Fruit fly (Drosophila melanogaster) whole organism, embryonic: ENCODE data around the gene Esyt2.

Experiments used
- Adf1 ChIP-seq: fragments of 200-800 bp; sonication (Bioruptor generic); IDR thresholded peaks from 2 replicates; pipeline ENCODE4 v1.3.6; 2022; ENCODE audit warnings: missing biosample characterization, missing genetic modification characterization
- CG10366 ChIP-seq: fragments of 200-800 bp; sonication (Bioruptor generic); IDR thresholded peaks from 2 replicates; pipeline ENCODE4 v1.3.6; 2022; ENCODE audit warnings: missing biosample characterization, missing genetic modification characterization
- CG13894 ChIP-seq: fragments of 200-800 bp; sonication (Bioruptor generic); optimal IDR thresholded peaks from 3 replicates; lab custom pipeline; 2018; ENCODE audit warnings: missing biosample characterization, mild to moderate bottlenecking, missing genetic modification characterization, moderate library complexity
- CG1647 ChIP-seq: fragments of 200-800 bp; sonication (Bioruptor generic); optimal IDR thresholded peaks from 3 replicates; lab custom pipeline; 2016; ENCODE audit warnings: missing biosample characterization, missing genetic modification characterization
- CG2116 ChIP-seq: fragments of 200-800 bp; sonication (Bioruptor generic); optimal IDR thresholded peaks from 3 replicates; lab custom pipeline; 2018; ENCODE audit warnings: missing biosample characterization, mild to moderate bottlenecking, missing genetic modification characterization
- CG31224 ChIP-seq: fragments of 200-800 bp; sonication (Bioruptor generic); IDR thresholded peaks from 2 replicates; pipeline ENCODE4 v1.3.6; 2022; ENCODE audit warnings: missing biosample characterization, missing genetic modification characterization
- CG32772 ChIP-seq: fragments of 200-800 bp; sonication (Bioruptor generic); IDR thresholded peaks from 2 replicates; pipeline ENCODE4 v1.3.6; 2022; ENCODE audit warnings: missing biosample characterization, missing genetic modification characterization
- CG34376 ChIP-seq: fragments of 200-800 bp; sonication (Bioruptor generic); optimal IDR thresholded peaks from 2 replicates; lab custom pipeline; 2018; ENCODE audit warnings: missing biosample characterization, mild to moderate bottlenecking, missing genetic modification characterization
- CG8478 ChIP-seq: fragments of >200 bp; optimal IDR thresholded peaks from 2 replicates; lab custom pipeline; 2018
- CG8924 ChIP-seq: fragments of 200-800 bp; optimal IDR thresholded peaks from 3 replicates; lab custom pipeline; 2019; ENCODE audit warnings: missing biosample characterization, mild to moderate bottlenecking, missing genetic modification characterization, moderate library complexity
- CG9437 ChIP-seq: fragments of 200-800 bp; sonication (Bioruptor generic); optimal IDR thresholded peaks from 2 replicates; lab custom pipeline; 2018; ENCODE audit warnings: missing biosample characterization, mild to moderate bottlenecking, missing genetic modification characterization
- CTCF ChIP-seq: fragments of 200-800 bp; sonication (Bioruptor generic); optimal IDR thresholded peaks from 2 replicates; lab custom pipeline; 2017; ENCODE audit warnings: missing biosample characterization, mild to moderate bottlenecking, missing genetic modification characterization, moderate library complexity
- D ChIP-seq, 2 experiments: fragments of 200-800 bp in 1 of 2; fragments of >200 bp in 1 of 2; sonication (Bioruptor generic) in 1 of 2; optimal IDR thresholded peaks; 2 replicates in 1 of 2; 3 replicates in 1 of 2; lab custom pipeline; 2017; ENCODE audit warnings: mild to moderate bottlenecking in 1 of 2, missing biosample characterization in 1 of 2, missing genetic modification characterization in 1 of 2, missing genetic modification reagents in 1 of 2
- Deaf1 ChIP-seq: fragments of 200-800 bp; optimal IDR thresholded peaks from 3 replicates; lab custom pipeline; 2019; ENCODE audit warnings: missing biosample characterization, mild to moderate bottlenecking, missing genetic modification characterization, moderate library complexity
- Dp ChIP-seq: fragments of 200-800 bp; sonication (Bioruptor generic); optimal IDR thresholded peaks from 2 replicates; lab custom pipeline; 2018; ENCODE audit warnings: missing biosample characterization, mild to moderate bottlenecking, missing genetic modification characterization, moderate library complexity
- Dref ChIP-seq: fragments of 200-800 bp; sonication (Bioruptor generic); IDR thresholded peaks from 2 replicates; pipeline ENCODE4 v1.3.6; 2022; ENCODE audit warnings: missing biosample characterization, missing genetic modification characterization
- E2f2 ChIP-seq: fragments of 200-800 bp; sonication (Bioruptor generic); IDR thresholded peaks from 2 replicates; pipeline ENCODE4 v1.3.6; 2022; ENCODE audit warnings: missing biosample characterization, missing genetic modification characterization
- Elba2 ChIP-seq: fragments of 200-800 bp; sonication (Bioruptor generic); optimal IDR thresholded peaks from 3 replicates; lab custom pipeline; 2016; ENCODE audit warnings: missing biosample characterization, missing genetic modification characterization
- Ets65A ChIP-seq: fragments of 200-800 bp; sonication (Bioruptor generic); peaks from one replicate; lab custom pipeline; 2016; ENCODE audit warnings: missing biosample characterization, missing genetic modification characterization
- Mrtf ChIP-seq: fragments of 200-800 bp; sonication (Bioruptor generic); IDR thresholded peaks from 3 replicates; pipeline ENCODE4 v1.3.6; 2022; ENCODE audit warnings: missing biosample characterization, missing genetic modification characterization
- NC2α ChIP-seq: fragments of 200-800 bp; sonication (Bioruptor generic); optimal IDR thresholded peaks from 2 replicates; lab custom pipeline; 2016; ENCODE audit warnings: missing biosample characterization, missing genetic modification characterization
- Nf-YB ChIP-seq: fragments of 200-800 bp; sonication (Bioruptor generic); optimal IDR thresholded peaks from 3 replicates; lab custom pipeline; 2019; ENCODE audit warnings: missing biosample characterization, mild to moderate bottlenecking, missing genetic modification characterization, moderate library complexity
- Trl ChIP-seq, 3 experiments: fragments of >200 bp in 2 of 3; fragments of 200-800 bp in 1 of 3; sonication (Bioruptor generic) in 1 of 3; optimal IDR thresholded peaks; 2 replicates in 1 of 3; 3 replicates in 2 of 3; lab custom pipeline; 2016 to 2017; ENCODE audit warnings: missing biosample characterization in 1 of 3, missing genetic modification characterization in 1 of 3
- bbx ChIP-seq: fragments of 200-800 bp; sonication (Bioruptor generic); IDR thresholded peaks from 2 replicates; pipeline ENCODE4 v1.3.6; 2022; ENCODE audit warnings: missing biosample characterization, missing genetic modification characterization; ENCODE audit not compliant: partially characterized antibody
- dan ChIP-seq: fragments of 200-800 bp; sonication (Bioruptor generic); IDR thresholded peaks from 2 replicates; pipeline ENCODE4 v1.3.6; 2022; ENCODE audit warnings: missing biosample characterization, missing genetic modification characterization
- dati ChIP-seq: fragments of 200-800 bp; sonication (Bioruptor generic); IDR thresholded peaks from 2 replicates; pipeline ENCODE4 v1.3.6; 2022; ENCODE audit warnings: missing biosample characterization, missing genetic modification characterization
- ewg ChIP-seq: fragments of 200-800 bp; sonication (Bioruptor generic); optimal IDR thresholded peaks from 3 replicates; lab custom pipeline; 2017; ENCODE audit warnings: mild to moderate bottlenecking, missing biosample characterization, missing genetic modification reagents, missing genetic modification characterization
- gsb-n ChIP-seq: fragments of 200-800 bp; sonication (Bioruptor generic); optimal IDR thresholded peaks from 3 replicates; lab custom pipeline; 2018; ENCODE audit warnings: missing biosample characterization, mild to moderate bottlenecking, missing genetic modification characterization
- h ChIP-seq: fragments of >200 bp; optimal IDR thresholded peaks from 2 replicates; lab custom pipeline; 2017
- insv ChIP-seq, 2 experiments: fragments of 200-800 bp; sonication (Bioruptor generic); optimal IDR thresholded peaks; 3 replicates each; lab custom pipeline; 2016 to 2018; ENCODE audit warnings: missing biosample characterization in 2 of 2, missing genetic modification characterization in 2 of 2
- lab ChIP-seq: fragments of 200-800 bp; sonication (Bioruptor generic); optimal IDR thresholded peaks from 3 replicates; lab custom pipeline; 2017; ENCODE audit warnings: missing biosample characterization, missing genetic modification characterization, mild to moderate bottlenecking, moderate library complexity, missing genetic modification reagents
- nerfin-1 ChIP-seq: fragments of 200-800 bp; sonication (Bioruptor generic); optimal IDR thresholded peaks from 3 replicates; lab custom pipeline; 2019; ENCODE audit warnings: missing biosample characterization, mild to moderate bottlenecking, missing genetic modification characterization, moderate library complexity
- nmo ChIP-seq: fragments of 200-800 bp; sonication (Bioruptor generic); optimal IDR thresholded peaks from 2 replicates; lab custom pipeline; 2018; ENCODE audit warnings: missing biosample characterization, mild to moderate bottlenecking, missing genetic modification characterization, moderate library complexity
- onecut ChIP-seq: fragments of 200-800 bp; sonication (Bioruptor generic); IDR thresholded peaks from 2 replicates; pipeline ENCODE4 v1.3.6; 2022; ENCODE audit warnings: missing biosample characterization, missing genetic modification characterization
- pum ChIP-seq: fragments of 200-800 bp; sonication (Bioruptor generic); optimal IDR thresholded peaks from 2 replicates; lab custom pipeline; 2016; ENCODE audit warnings: missing biosample characterization, missing genetic modification characterization
- pzg ChIP-seq: fragments of 200-800 bp; sonication (Bioruptor generic); optimal IDR thresholded peaks from 3 replicates; lab custom pipeline; 2018; ENCODE audit warnings: missing biosample characterization, mild to moderate bottlenecking, missing genetic modification characterization, moderate library complexity
- run ChIP-seq: fragments of 200-800 bp; sonication (Bioruptor generic); optimal IDR thresholded peaks from 3 replicates; lab custom pipeline; 2018; ENCODE audit warnings: missing biosample characterization, mild to moderate bottlenecking, missing genetic modification characterization
- sd ChIP-seq: fragments of 200-800 bp; sonication (Bioruptor generic); optimal IDR thresholded peaks from 3 replicates; lab custom pipeline; 2018; ENCODE audit warnings: missing biosample characterization, mild to moderate bottlenecking, missing genetic modification characterization, moderate library complexity
- sima ChIP-seq: fragments of 200-800 bp; sonication (Bioruptor generic); optimal IDR thresholded peaks from 2 replicates; lab custom pipeline; 2016; ENCODE audit warnings: missing biosample characterization, missing genetic modification characterization
- so ChIP-seq: fragments of 200-800 bp; sonication (Bioruptor generic); IDR thresholded peaks from 3 replicates; pipeline ENCODE4 v1.3.6; 2022; ENCODE audit warnings: missing biosample characterization, missing genetic modification characterization

The Esyt2 gene

DNA sequence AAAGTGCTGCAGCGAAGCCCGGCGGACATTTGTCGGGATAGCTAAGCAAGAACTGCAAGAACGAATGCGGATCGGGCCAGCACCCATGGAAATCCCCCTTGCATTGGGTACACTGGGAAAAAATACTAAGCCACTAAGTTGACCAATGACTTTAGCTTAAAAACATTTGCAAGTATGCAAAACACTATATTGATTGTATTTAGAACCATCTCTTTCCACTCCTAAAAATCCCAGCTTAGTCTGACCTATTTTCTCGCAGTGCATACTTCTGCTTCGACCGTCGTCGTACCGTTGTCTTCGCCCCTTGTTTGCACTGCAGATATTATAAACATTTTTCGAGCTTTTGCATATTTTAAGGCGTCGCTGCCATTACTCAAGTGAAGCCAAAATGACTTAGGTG, 48.4 kb upstream of the Esyt2 start:
- TF ChIP-seq CG32772 (GFP tag; lab: Robert Waterston, UW) (0 out of 2 replicates have a peak, but pooled peaks have one; percentile 5), onecut (no peak), Ets65A (GFP tag; lab: Kevin White, UChicago) (peak; percentile 67)

DNA sequence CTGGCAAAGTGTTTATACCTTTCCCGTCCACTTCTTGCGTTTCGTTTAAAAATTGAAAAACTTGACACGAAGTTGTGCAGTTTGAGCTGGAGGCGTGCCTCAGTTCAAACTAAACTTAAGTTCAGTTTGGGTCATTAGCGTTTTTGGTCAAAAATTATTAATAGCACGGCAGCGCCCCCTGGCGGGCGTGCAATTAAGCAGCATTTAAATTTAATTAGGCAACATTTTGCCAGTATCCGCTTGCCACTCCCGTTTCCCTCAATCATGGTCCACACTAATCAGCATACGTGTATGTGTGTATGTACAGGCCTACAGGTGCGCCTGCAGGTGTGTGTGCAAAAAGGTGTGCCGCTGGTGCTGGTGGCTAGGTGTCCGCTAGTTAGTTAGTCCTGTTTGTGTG, 40.9 kb upstream of the Esyt2 start:
- TF ChIP-seq CG8478 (lab: Kevin White, UChicago), result no peak
- TF ChIP-seq CTCF, result peak; percentile 48
- no peak for TF ChIP-seq CG9437 (GFP tag; lab: Kevin White, UChicago)
- TF ChIP-seq Adf1 (GFP tag; lab: Robert Waterston, UW), result no peak
- no peak for TF ChIP-seq sima
- no peak for TF ChIP-seq insv (GFP tag; optimal IDR thresholded peaks at IDR 0.05; lab: Kevin White, UChicago)
- no peak for TF ChIP-seq CG1647 (GFP tag; lab: Kevin White, UChicago)
- TF ChIP-seq NC2α (GFP tag; lab: Kevin White, UChicago), result no peak
- 0 out of 3 replicates have a peak, but pooled peaks have one; percentile 8 for TF ChIP-seq Mrtf
- no peak for TF ChIP-seq dan

- 0 out of 2 replicates have a peak, but pooled peaks have one; percentile 28 for TF ChIP-seq Dref
- TF ChIP-seq pzg (GFP tag; lab: Kevin White, UChicago), result peak; percentile 4
- TF ChIP-seq so (GFP tag; lab: Robert Waterston, UW), result no peak
- peak; percentile 21 to 34 for TF ChIP-seq Trl (optimal IDR thresholded peaks at IDR 0.05; lab: Kevin White, UChicago)
- TF ChIP-seq Trl (GFP tag; optimal IDR thresholded peaks at IDR 0.05; lab: Kevin White, UChicago), result no peak
- TF ChIP-seq run (tag; lab: Kevin White, UChicago), result no peak
- TF ChIP-seq gsb-n (tag; lab: Kevin White, UChicago), result no peak
- no peak for TF ChIP-seq Elba2
- peak; percentile 27; the same call in 1 of the 2 replicates for TF ChIP-seq E2f2
- 0 out of 2 replicates have a peak, but pooled peaks have one; percentile 30 for TF ChIP-seq bbx (GFP tag; lab: Robert Waterston, UW)
- no peak for TF ChIP-seq Nf-YB (GFP tag; lab: Kevin White, UChicago)
- TF ChIP-seq D (optimal IDR thresholded peaks at IDR 0.05; lab: Kevin White, UChicago), result no peak
- TF ChIP-seq D (GFP tag; optimal IDR thresholded peaks at IDR 0.05; lab: Kevin White, UChicago), result no peak
- TF ChIP-seq CG8924 (tag; lab: Kevin White, UChicago), result no peak
- TF ChIP-seq CG10366 (GFP tag; lab: Robert Waterston, UW), result no peak
- peak; percentile 86 for TF ChIP-seq ewg (GFP tag; lab: Kevin White, UChicago)
- TF ChIP-seq h (lab: Kevin White, UChicago), result no peak
- TF ChIP-seq pum (GFP tag; lab: Kevin White, UChicago), result no peak
- TF ChIP-seq Dp (GFP tag; lab: Kevin White, UChicago), result peak; percentile 28
- TF ChIP-seq lab (GFP tag; lab: Kevin White, UChicago), result no peak
- no peak for TF ChIP-seq dati
- peak; percentile 61 for TF ChIP-seq sd
- TF ChIP-seq Ets65A (GFP tag; lab: Kevin White, UChicago), result peak; percentile 10
- TF ChIP-seq nerfin-1, result peak; percentile 97
- TF ChIP-seq Deaf1 (tag; lab: Kevin White, UChicago), result no peak
- TF ChIP-seq nmo, result peak; percentile 26
- TF ChIP-seq CG13894 (tag; lab: Kevin White, UChicago), result no peak
- no peak for TF ChIP-seq CG34376 (GFP tag; lab: Kevin White, UChicago)
- peak; percentile 4 for TF ChIP-seq CG2116
- no peak for TF ChIP-seq CG31224 (GFP tag; lab: Robert Waterston, UW)
Observed at dm6 chr3R:24514652-24515328, 29.7 kb upstream of the Esyt2 start, which contains the start of the genes nAChRbeta2 and DZIP1. Gene nAChRbeta2 (minus strand): TSS chr3R:24515106. Gene DZIP1 (plus strand): TSS chr3R:24515278.
